Worm (Caenorhabditis elegans): ENCODE results near the gene B0001.2.
A peak's percentile ranks its signal among the peaks of the same experiment; 100 is the strongest.

Gene B0001.2

DNA sequence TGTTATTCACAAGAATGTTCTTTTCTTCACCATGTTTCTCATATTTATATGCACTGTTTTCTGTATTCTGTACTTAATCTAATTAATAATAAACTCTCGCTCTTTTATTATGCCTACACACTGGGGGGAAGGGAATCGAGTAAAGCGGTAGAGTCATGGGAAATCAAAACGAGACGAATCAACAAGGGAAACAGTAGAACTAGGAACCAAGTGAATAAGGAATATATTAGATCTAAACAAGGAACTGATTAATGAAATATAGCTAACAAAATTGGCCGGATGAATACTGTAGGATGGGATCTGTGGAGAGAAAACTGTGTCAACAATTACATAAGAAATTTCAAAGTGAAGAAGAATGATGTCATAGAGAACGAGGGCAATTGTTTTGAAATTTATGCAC, 15.8 kb downstream of the B0001.2 start:
- TF ChIP-seq dmd-9 (GFP tag; IDR thresholded peaks at IDR 0.05) (no peak), nhr-6 (tag; optimal IDR thresholded peaks at IDR 0.05) (no peak), jun-1 (tag; optimal IDR thresholded peaks at IDR 0.05) (no peak), dmd-8 (GFP tag; IDR thresholded peaks at IDR 0.05) (no peak), egl-27 (tag; optimal IDR thresholded peaks at IDR 0.05) (no peak), lin-15B (tag; optimal IDR thresholded peaks at IDR 0.05) (no peak), nhr-76 (tag; optimal IDR thresholded peaks at IDR 0.05) (no peak), daf-8 (GFP tag; IDR thresholded peaks at IDR 0.05) (no peak), unc-130 (GFP tag; optimal IDR thresholded peaks at IDR 0.05) (no peak), F44E2.7 (GFP tag; IDR thresholded peaks at IDR 0.05) (no peak), spr-3 (GFP tag; optimal IDR thresholded peaks at IDR 0.05) (no peak), lsy-2 (tag; optimal IDR thresholded peaks at IDR 0.05) (no peak), hlh-11 (tag; optimal IDR thresholded peaks at IDR 0.05) (no peak), madf-5 (GFP tag; IDR thresholded peaks at IDR 0.05) (no peak), nhr-11 (tag; optimal IDR thresholded peaks at IDR 0.05) (no peak)

DNA sequence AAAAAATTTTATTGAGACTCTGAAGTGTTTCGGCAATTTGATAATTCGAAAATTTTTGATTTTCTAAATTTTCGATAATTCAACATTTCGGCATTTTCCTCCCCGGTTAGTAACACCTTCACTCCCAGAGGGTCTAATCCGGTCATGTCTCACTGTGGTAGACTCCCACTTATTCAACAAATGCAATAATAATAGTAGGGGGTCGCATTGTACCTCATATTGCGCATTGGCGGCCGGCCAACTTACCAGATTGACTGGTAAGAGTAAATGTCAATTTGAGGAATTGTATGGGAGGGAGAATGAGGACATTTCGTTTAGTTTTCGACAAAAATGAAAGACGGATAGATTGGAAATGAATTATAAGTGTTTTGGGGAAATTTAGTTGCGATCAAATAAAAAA, 17.0 kb downstream of the B0001.2 start:
- TF ChIP-seq mes-2 (tag; optimal IDR thresholded peaks at IDR 0.05; ENCODE audit: poor library complexity, severe bottlenecking) (peak; percentile 1), ctbp-1 (GFP tag; IDR thresholded peaks at IDR 0.05) (no peak)

DNA sequence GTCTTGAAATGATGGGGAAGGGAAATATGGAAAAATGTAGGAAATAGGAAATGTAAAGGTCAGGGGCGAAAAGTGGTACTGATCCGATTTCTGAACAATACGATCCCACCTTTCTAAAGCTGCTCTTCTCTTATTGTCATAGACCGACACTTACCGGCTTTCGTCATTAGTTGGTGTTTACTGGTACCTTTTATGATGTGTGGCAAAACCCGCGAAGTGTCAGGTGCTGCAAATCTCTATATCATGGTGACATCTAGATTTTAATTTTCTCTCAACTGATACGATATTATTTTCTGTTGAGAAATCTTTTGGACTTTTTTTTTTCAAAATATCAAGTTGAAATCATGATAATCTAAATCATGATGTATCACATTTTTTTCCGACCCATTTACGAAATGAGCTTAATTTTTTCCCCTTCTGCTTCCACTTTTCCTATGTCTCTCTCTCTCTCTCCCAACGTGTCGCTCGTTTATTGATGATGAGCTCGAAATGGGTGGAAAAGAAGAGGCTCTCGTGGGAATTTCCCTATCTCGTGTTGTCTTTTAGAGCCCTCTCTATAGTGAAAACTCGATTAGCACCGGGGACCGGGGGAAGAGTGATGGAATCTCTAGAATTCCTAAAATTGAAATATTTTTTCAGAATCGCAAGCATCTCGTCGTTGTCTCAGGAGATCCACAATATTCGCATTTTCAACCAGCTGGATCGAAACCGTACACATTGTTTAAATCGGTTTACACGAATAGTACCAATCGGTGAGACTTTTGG, 19.3 kb downstream of the B0001.2 start:
- TF ChIP-seq ceh-20 (GFP tag; IDR thresholded peaks at IDR 0.05), result 0 out of 2 replicates have a peak, but pooled peaks have one; percentile 16
- TF ChIP-seq unc-62 (GFP tag; optimal IDR thresholded peaks at IDR 0.05 in 1 of 2), result peak in 1 of 2 experiments; percentile 60
- TF ChIP-seq unc-62 (tag; optimal IDR thresholded peaks at IDR 0.05), result no peak
- TF ChIP-seq D1046.2 (GFP tag; IDR thresholded peaks at IDR 0.05), result no peak
- TF ChIP-seq hlh-30 (tag; optimal IDR thresholded peaks at IDR 0.05; ENCODE audit: insufficient read depth), result peak; percentile 17

DNA sequence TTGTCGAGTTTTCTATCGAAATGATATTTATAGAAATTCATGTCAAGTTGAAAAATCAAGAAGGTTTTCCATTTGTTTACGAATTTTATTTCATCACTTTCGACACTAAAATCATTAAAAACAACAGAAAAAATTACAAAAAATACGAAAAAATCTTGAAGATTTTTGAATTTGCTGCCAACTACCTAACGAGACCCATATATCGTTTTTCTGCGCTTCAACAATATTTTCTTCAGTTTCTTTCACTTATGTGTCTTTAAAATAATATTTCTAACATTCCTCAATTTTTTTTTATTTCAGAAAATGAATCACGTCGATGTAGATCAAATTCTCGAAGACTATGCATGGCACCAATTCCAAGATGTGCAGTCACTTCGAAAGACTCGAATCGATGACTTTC, 21.6 kb downstream of the B0001.2 start, which contains the start of gene lin-24:
TSS of gene lin-24 (plus strand) at position 301 of the 400 bp plus-strand sequence.
- no peak for TF ChIP-seq daf-19 (GFP tag; conservative IDR thresholded peaks at IDR 0.05)
- TF ChIP-seq nhr-25 (tag; optimal IDR thresholded peaks at IDR 0.05; ENCODE audit: borderline replicate concordance, insufficient read depth), result no peak
- no peak for TF ChIP-seq duxl-1 (tag; optimal IDR thresholded peaks at IDR 0.05; ENCODE audit: poor library complexity)
- TF ChIP-seq mes-2 (tag; optimal IDR thresholded peaks at IDR 0.05; ENCODE audit: poor library complexity, severe bottlenecking), result no peak
- TF ChIP-seq aha-1 (tag), result no peak
- TF ChIP-seq D1046.2 (GFP tag; IDR thresholded peaks at IDR 0.05), result no peak
- TF ChIP-seq fos-1 (tag; optimal IDR thresholded peaks at IDR 0.05), result no peak
- no peak for TF ChIP-seq nhr-6 (tag; optimal IDR thresholded peaks at IDR 0.05)
- TF ChIP-seq Y105C5A.15 (GFP tag; IDR thresholded peaks at IDR 0.05), result no peak
- TF ChIP-seq ces-1 (GFP tag; optimal IDR thresholded peaks at IDR 0.05), result no peak
- TF ChIP-seq tag-97 (GFP tag; IDR thresholded peaks at IDR 0.05), result no peak
- no peak for TF ChIP-seq daf-12 (tag; optimal IDR thresholded peaks at IDR 0.05)
- no peak for TF ChIP-seq fkh-10 (GFP tag; optimal IDR thresholded peaks at IDR 0.05)
- no peak for TF ChIP-seq lsy-2 (tag; optimal IDR thresholded peaks at IDR 0.05)
- no peak for TF ChIP-seq rbr-2 (tag; optimal IDR thresholded peaks at IDR 0.05)
- TF ChIP-seq nhr-102 (tag; optimal IDR thresholded peaks at IDR 0.05), result no peak
- TF ChIP-seq daf-8 (GFP tag; IDR thresholded peaks at IDR 0.05), result no peak
- no peak for TF ChIP-seq lin-15B (tag; optimal IDR thresholded peaks at IDR 0.05)
- TF ChIP-seq lir-3 (tag; optimal IDR thresholded peaks at IDR 0.05), result no peak
- no peak for TF ChIP-seq lin-39 (tag; optimal IDR thresholded peaks at IDR 0.05)
